Fruit fly (Drosophila melanogaster) whole organism, embryonic: Measurements from ENCODE around the gene flfl.
A peak's percentile ranks its signal among the peaks of the same experiment; 100 is the strongest.

Experiments used
- CG10209 ChIP-seq: fragments of 200-800 bp; sonication (Bioruptor generic); optimal IDR thresholded peaks from 3 replicates; lab custom pipeline; 2017; ENCODE audit warnings: missing biosample characterization, mild to moderate bottlenecking, missing genetic modification characterization, missing genetic modification reagents
- CG15479 ChIP-seq: fragments of 200-800 bp; sonication (Bioruptor generic); optimal IDR thresholded peaks from 3 replicates; lab custom pipeline; 2019; ENCODE audit warnings: missing biosample characterization, mild to moderate bottlenecking, missing genetic modification characterization, moderate library complexity
- CG18764 ChIP-seq: fragments of 200-800 bp; sonication (Bioruptor generic); optimal IDR thresholded peaks from 3 replicates; lab custom pipeline; 2016; ENCODE audit warnings: missing biosample characterization, missing genetic modification characterization
- CG6654 ChIP-seq: fragments of 200-800 bp; sonication (Bioruptor generic); optimal IDR thresholded peaks from 2 replicates; lab custom pipeline; 2017; ENCODE audit warnings: missing biosample characterization, mild to moderate bottlenecking, missing genetic modification characterization
- CG9727 ChIP-seq: fragments of 200-800 bp; sonication (Bioruptor generic); optimal IDR thresholded peaks from 3 replicates; lab custom pipeline; 2017; ENCODE audit warnings: missing biosample characterization, mild to moderate bottlenecking, missing genetic modification characterization
- Max ChIP-seq: fragments of 200-800 bp; sonication (Bioruptor generic); optimal IDR thresholded peaks from 2 replicates; lab custom pipeline; 2016; ENCODE audit warnings: missing biosample characterization, mild to moderate bottlenecking, missing genetic modification characterization
- Rx ChIP-seq: fragments of 200-800 bp; sonication (Bioruptor generic); IDR thresholded peaks from 2 replicates; pipeline ENCODE4 v1.3.6; 2022; ENCODE audit warnings: missing biosample characterization, missing genetic modification characterization
- Tbp ChIP-seq: fragments of >200 bp; optimal IDR thresholded peaks from 2 replicates; lab custom pipeline; 2018; ENCODE audit warnings: missing biosample characterization, missing genetic modification characterization
- hth ChIP-seq: fragments of >200 bp; optimal IDR thresholded peaks from 2 replicates; lab custom pipeline; 2017; ENCODE audit warnings: inconsistent platforms
- psq ChIP-seq: fragments of 200-800 bp; sonication (Bioruptor generic); optimal IDR thresholded peaks from 2 replicates; lab custom pipeline; 2017; ENCODE audit warnings: missing biosample characterization, missing genetic modification characterization
- sob ChIP-seq: fragments of 200-800 bp; sonication (Bioruptor generic); IDR thresholded peaks from 2 replicates; pipeline ENCODE4 v1.3.6; 2022; ENCODE audit warnings: missing biosample characterization, missing genetic modification characterization
- tio ChIP-seq: fragments of 200-800 bp; sonication (Bioruptor generic); optimal IDR thresholded peaks from 2 replicates; lab custom pipeline; 2017; ENCODE audit warnings: missing biosample characterization, missing genetic modification characterization, inconsistent platforms
- z ChIP-seq: fragments of 200-800 bp; sonication (Bioruptor generic); IDR thresholded peaks from 3 replicates; pipeline ENCODE4 v1.3.6; 2022; ENCODE audit warnings: missing biosample characterization, missing genetic modification characterization

dm6 chr3R:13686371-13687211 is 2.9 kb downstream of the flfl start, which contains the start of gene omd:
- TF ChIP-seq psq (GFP tag; lab: Kevin White, UChicago) (peak; percentile 61), CG6654 (GFP tag; lab: Kevin White, UChicago) (peak; percentile 8), Tbp (GFP tag; lab: Kevin White, UChicago) (no peak), hth (no peak), tio (no peak), CG10209 (GFP tag; lab: Kevin White, UChicago) (peak; percentile 77), Max (GFP tag; lab: Kevin White, UChicago) (peak; percentile 31), Rx (GFP tag; lab: Robert Waterston, UW) (no peak), CG18764 (GFP tag; lab: Kevin White, UChicago) (peak; percentile 44), CG15479 (peak; percentile 15), sob (GFP tag; lab: Robert Waterston, UW) (peak; percentile 73), CG9727 (GFP tag; lab: Kevin White, UChicago) (peak; percentile 76), z (0 out of 3 replicates have a peak, but pooled peaks have one; percentile 24)
